Fruit fly (Drosophila melanogaster) whole organism, pupa: ENCODE results near the gene rut.

Experiments
- CG10348 ChIP-seq: fragments of 200-800 bp; sonication (Bioruptor generic); IDR thresholded peaks from 2 replicates; pipeline ENCODE4 v1.3.6; 2022; ENCODE audit warnings: missing biosample characterization, missing genetic modification characterization
- CG13204 ChIP-seq: fragments of 200-800 bp; sonication (Bioruptor generic); optimal IDR thresholded peaks from 2 replicates; lab custom pipeline; 2018; ENCODE audit warnings: missing biosample characterization, mild to moderate bottlenecking, missing genetic modification characterization, moderate library complexity
- CG17806 ChIP-seq: fragments of 200-800 bp; sonication (Bioruptor generic); optimal IDR thresholded peaks from 2 replicates; lab custom pipeline; 2018; ENCODE audit warnings: missing biosample characterization, mild to moderate bottlenecking, missing genetic modification characterization, moderate library complexity
- CG32121 ChIP-seq: fragments of 200-800 bp; sonication (Bioruptor generic); IDR thresholded peaks from 2 replicates; pipeline ENCODE4 v1.3.6; 2022; ENCODE audit warnings: missing biosample characterization, missing genetic modification characterization
- CG34367 ChIP-seq: fragments of 200-800 bp; sonication (Bioruptor generic); optimal IDR thresholded peaks from 2 replicates; lab custom pipeline; 2018; ENCODE audit warnings: missing biosample characterization, mild to moderate bottlenecking, missing genetic modification characterization
- CG8159 ChIP-seq: fragments of 200-800 bp; sonication (Bioruptor generic); optimal IDR thresholded peaks from 3 replicates; lab custom pipeline; 2018; ENCODE audit warnings: missing biosample characterization, mild to moderate bottlenecking, missing genetic modification characterization, moderate library complexity
- CG8301 ChIP-seq: fragments of 200-800 bp; sonication (Bioruptor generic); optimal IDR thresholded peaks from 2 replicates; lab custom pipeline; 2018; ENCODE audit warnings: missing biosample characterization, mild to moderate bottlenecking, missing genetic modification characterization
- D1 ChIP-seq: fragments of 200-800 bp; sonication (Bioruptor generic); optimal IDR thresholded peaks from 2 replicates; lab custom pipeline; 2018; ENCODE audit warnings: missing biosample characterization, mild to moderate bottlenecking, missing genetic modification characterization, moderate library complexity
- EcR ChIP-seq: fragments of 200-800 bp; sonication (Bioruptor generic); optimal IDR thresholded peaks from 3 replicates; lab custom pipeline; 2019; ENCODE audit warnings: missing biosample characterization, missing genetic modification characterization, mild to moderate bottlenecking, moderate library complexity, missing genetic modification reagents
- Ets98B ChIP-seq: fragments of 200-800 bp; sonication (Bioruptor generic); IDR thresholded peaks from 2 replicates; pipeline ENCODE4 v1.3.6; 2022; ENCODE audit warnings: missing biosample characterization, missing genetic modification characterization
- Pif1A ChIP-seq: fragments of 200-800 bp; sonication (Bioruptor generic); optimal IDR thresholded peaks from 3 replicates; lab custom pipeline; 2016; ENCODE audit warnings: missing biosample characterization, missing genetic modification characterization
- Pif1B ChIP-seq: fragments of 200-800 bp; sonication (Bioruptor generic); optimal IDR thresholded peaks from 3 replicates; lab custom pipeline; 2016; ENCODE audit warnings: missing biosample characterization, missing genetic modification characterization
- gl ChIP-seq: fragments of 200-800 bp; sonication (Bioruptor generic); optimal IDR thresholded peaks from 2 replicates; lab custom pipeline; 2018; ENCODE audit warnings: missing biosample characterization, mild to moderate bottlenecking, missing genetic modification characterization

DNA sequence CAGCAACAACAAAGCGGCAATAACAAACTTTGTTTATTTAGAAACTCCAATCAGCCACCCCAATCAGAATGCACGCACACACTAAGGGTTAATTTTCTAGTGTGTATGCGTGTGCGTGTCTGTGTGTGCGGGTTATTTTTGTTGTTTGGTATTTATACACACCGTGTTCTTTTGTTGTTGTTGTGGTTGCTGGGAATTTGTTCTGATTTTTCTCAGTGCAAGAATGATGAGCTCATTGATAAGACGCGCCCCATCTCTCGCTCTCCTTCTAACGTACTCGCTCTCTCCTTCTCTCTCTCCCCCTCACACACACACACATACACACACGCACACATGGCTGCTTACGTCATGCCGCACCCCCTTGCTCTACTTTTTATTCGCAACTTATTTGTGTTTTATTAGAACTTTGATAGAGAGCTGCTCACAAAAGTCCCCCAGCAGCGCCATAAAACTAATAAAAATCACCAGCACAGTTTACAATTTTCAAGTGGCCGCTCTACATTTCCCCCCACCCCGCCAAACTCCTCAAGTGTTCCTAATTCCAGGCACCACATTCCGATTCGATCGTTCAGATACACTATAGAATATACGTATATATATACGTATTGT, 14.0 kb upstream of the rut start:
- TF ChIP-seq CG13204 (GFP tag; lab: Kevin White, UChicago) (no peak), Pif1B (GFP tag; lab: Kevin White, UChicago) (no peak), CG8159 (tag; lab: Kevin White, UChicago) (peak; percentile 27), CG17806 (tag; lab: Kevin White, UChicago) (peak; percentile 6), Ets98B (GFP tag; lab: Robert Waterston, UW) (peak; percentile 20; the same call in 1 of the 2 replicates), EcR (GFP tag; lab: Kevin White, UChicago) (no peak), CG34367 (tag; lab: Kevin White, UChicago) (peak; percentile 4), D1 (tag; lab: Kevin White, UChicago) (no peak), CG32121 (GFP tag; lab: Robert Waterston, UW) (peak; percentile 57), Pif1A (GFP tag; lab: Kevin White, UChicago) (no peak), CG8301 (tag; lab: Kevin White, UChicago) (peak; percentile 48), gl (tag; lab: Kevin White, UChicago) (no peak), CG10348 (GFP tag; lab: Robert Waterston, UW) (no peak)
